Worm (Caenorhabditis elegans) whole organism, L1 larva: ENCODE results near the gene str-139.

Experiments
- blmp-1 ChIP-seq: fragments of 150-350 bp; optimal IDR thresholded peaks from 2 replicates; lab custom pipeline; 2014; ENCODE audit warnings: missing biosample characterization, missing genetic modification characterization
- grh-1 ChIP-seq: fragments of 200-800 bp; sonication (Bioruptor generic); IDR thresholded peaks from 2 replicates; pipeline ENCODE4 v1.3.6; 2022; ENCODE audit warnings: missing genetic modification reagents, missing genetic modification characterization, missing compliant biosample characterization
- nhr-11 ChIP-seq: fragments of 150-350 bp; optimal IDR thresholded peaks from 2 replicates; lab custom pipeline; 2014; ENCODE audit warnings: missing biosample characterization, missing genetic modification characterization
- nhr-20 ChIP-seq: sonication (generic microtip); optimal IDR thresholded peaks from 2 replicates; lab custom pipeline; 2016; ENCODE audit warnings: mild to moderate bottlenecking, missing genetic modification characterization, missing compliant biosample characterization
- nhr-28 ChIP-seq: fragments of 150-350 bp; optimal IDR thresholded peaks from 2 replicates; lab custom pipeline; 2014; ENCODE audit warnings: missing biosample characterization, missing genetic modification characterization
- nhr-76 ChIP-seq: sonication (generic microtip); optimal IDR thresholded peaks from 2 replicates; lab custom pipeline; 2017; ENCODE audit warnings: missing biosample characterization, missing genetic modification characterization
- pax-3 ChIP-seq: fragments of 200-800 bp; sonication (Bioruptor generic); optimal IDR thresholded peaks from 2 replicates; lab custom pipeline; 2018; ENCODE audit warnings: mild to moderate bottlenecking, missing genetic modification characterization, moderate library complexity, missing compliant biosample characterization
- pqm-1 ChIP-seq: sonication (generic microtip); optimal IDR thresholded peaks from 3 replicates; lab custom pipeline; 2017; ENCODE audit warnings: missing biosample characterization, missing genetic modification characterization
- rnt-1 ChIP-seq: sonication (generic microtip); optimal IDR thresholded peaks from 2 replicates; lab custom pipeline; 2016; ENCODE audit warnings: mild to moderate bottlenecking, missing genetic modification characterization, moderate library complexity, missing compliant biosample characterization
- unc-62 ChIP-seq: fragments of 150-350 bp; optimal IDR thresholded peaks from 2 replicates; lab custom pipeline; 2014; ENCODE audit warnings: missing biosample characterization, missing genetic modification reagents, missing genetic modification characterization
- xbp-1 ChIP-seq: sonication (generic microtip); optimal IDR thresholded peaks from 2 replicates; lab custom pipeline; 2016; ENCODE audit warnings: missing genetic modification characterization, missing compliant biosample characterization
- zag-1 ChIP-seq: fragments of 150-350 bp; optimal IDR thresholded peaks from 2 replicates; lab custom pipeline; 2014; ENCODE audit warnings: missing biosample characterization, missing genetic modification characterization

DNA sequence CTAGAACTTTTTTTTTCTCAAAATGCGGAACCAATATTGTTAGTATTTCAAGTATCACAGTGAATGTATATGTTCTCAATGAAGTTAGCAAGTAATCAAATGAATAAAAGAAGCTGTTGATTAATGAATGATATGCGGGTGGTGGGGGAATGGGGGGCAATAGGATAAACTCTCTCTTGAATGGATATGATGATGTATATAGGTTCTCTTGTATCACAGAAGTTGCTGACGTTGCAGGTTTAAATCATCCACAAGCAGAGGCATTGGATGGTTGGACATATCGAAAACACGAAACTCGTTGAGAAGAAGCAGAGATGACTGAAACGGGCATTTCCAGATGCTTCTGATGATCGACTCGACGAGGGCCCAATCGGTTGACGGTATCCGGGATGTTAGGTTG, 22.4 kb downstream of the str-139 start:
- TF ChIP-seq grh-1 (no peak; the same call in 1 of the 2 replicates), nhr-28 (tag; lab: Kevin White, UChicago) (no peak), xbp-1 (tag; lab: Kevin White, UChicago) (no peak), nhr-76 (tag; lab: Kevin White, UChicago) (no peak), nhr-20 (tag; lab: Kevin White, UChicago) (no peak), blmp-1 (tag; lab: Kevin White, UChicago) (no peak), nhr-11 (no peak), pqm-1 (tag; lab: Kevin White, UChicago) (no peak), pax-3 (no peak), unc-62 (no peak), rnt-1 (no peak), zag-1 (no peak)
